Worm (Caenorhabditis elegans): Measurements from ENCODE around the gene stip-1.

The stip-1 gene

ce11 chrII:10300954-10301353 lies 48.9 kb downstream of the stip-1 start, which contains the start of gene mdt-22 (continued):
- TF ChIP-seq mxl-3 (GFP tag; optimal IDR thresholded peaks at IDR 0.05), result no peak
- TF ChIP-seq nhr-42 (GFP tag; IDR thresholded peaks at IDR 0.05), result 0 out of 2 replicates have a peak, but pooled peaks have one; percentile 57
- peak; percentile 58 for TF ChIP-seq nhr-102 (tag; optimal IDR thresholded peaks at IDR 0.05)
- no peak for TF ChIP-seq skn-1 (tag; optimal IDR thresholded peaks at IDR 0.05)
- peak; percentile 52 for TF ChIP-seq spr-1 (tag; optimal IDR thresholded peaks at IDR 0.05)
- peak; percentile 73 for TF ChIP-seq mep-1 (tag; optimal IDR thresholded peaks at IDR 0.05)
- TF ChIP-seq zfp-3 (GFP tag; conservative IDR thresholded peaks at IDR 0.05), result 0 out of 2 replicates have a peak, but pooled peaks have one; percentile 56
- peak; percentile 37 for TF ChIP-seq F37D6.2 (tag; optimal IDR thresholded peaks at IDR 0.05)
- TF ChIP-seq madf-9 (GFP tag; conservative IDR thresholded peaks at IDR 0.05), result no peak
- no peak for TF ChIP-seq ztf-11 (tag; optimal IDR thresholded peaks at IDR 0.05)
- no peak for TF ChIP-seq nhr-76 (tag; optimal IDR thresholded peaks at IDR 0.05)
- TF ChIP-seq set-16 (GFP tag; IDR thresholded peaks at IDR 0.05), result no peak
- TF ChIP-seq daf-8 (GFP tag; IDR thresholded peaks at IDR 0.05), result no peak
- TF ChIP-seq ceh-20 (GFP tag; IDR thresholded peaks at IDR 0.05), result peak; percentile 68
- TF ChIP-seq unc-39 (tag; optimal IDR thresholded peaks at IDR 0.05), result no peak
- TF ChIP-seq lim-7 (GFP tag; IDR thresholded peaks at IDR 0.05), result no peak
- TF ChIP-seq unc-130 (GFP tag; optimal IDR thresholded peaks at IDR 0.05), result peak; percentile 33
- peak in 1 of 2 experiments; percentile 83 for TF ChIP-seq lsy-2 (tag; optimal IDR thresholded peaks at IDR 0.05)
- no peak for TF ChIP-seq ceh-32 (tag; optimal IDR thresholded peaks at IDR 0.05; ENCODE audit: poor library complexity)
- TF ChIP-seq Y105C5A.15 (GFP tag; IDR thresholded peaks at IDR 0.05), result no peak
- TF ChIP-seq aly-2 (tag; optimal IDR thresholded peaks at IDR 0.05), result no peak
- peak; percentile 60 for TF ChIP-seq hlh-11 (tag; optimal IDR thresholded peaks at IDR 0.05)
- TF ChIP-seq arid-1 (GFP tag; conservative IDR thresholded peaks at IDR 0.05), result peak; percentile 78; the same call in 1 of the 2 replicates
- TF ChIP-seq mes-2 (tag; optimal IDR thresholded peaks at IDR 0.05; ENCODE audit: poor library complexity, severe bottlenecking), result peak; percentile 87
- no peak for TF ChIP-seq nhr-111 (GFP tag; optimal IDR thresholded peaks at IDR 0.05)
- TF ChIP-seq hmg-1.1 (GFP tag; IDR thresholded peaks at IDR 0.05), result peak; percentile 79
- TF ChIP-seq daf-16 (GFP tag; optimal IDR thresholded peaks at IDR 0.05), result peak in 1 of 2 experiments; percentile 45
- peak; percentile 45 for TF ChIP-seq daf-16 (tag; optimal IDR thresholded peaks at IDR 0.05)
- TF ChIP-seq Y75B8A.6 (GFP tag; IDR thresholded peaks at IDR 0.05), result no peak
- no peak for TF ChIP-seq lin-15B (tag; optimal IDR thresholded peaks at IDR 0.05)
- TF ChIP-seq jun-1 (tag; optimal IDR thresholded peaks at IDR 0.05), result peak; percentile 1
- TF ChIP-seq spr-3 (GFP tag; optimal IDR thresholded peaks at IDR 0.05), result no peak
- TF ChIP-seq cey-2 (tag; optimal IDR thresholded peaks at IDR 0.05; ENCODE audit: borderline replicate concordance, insufficient read depth), result no peak
- TF ChIP-seq unc-62 (GFP tag; optimal IDR thresholded peaks at IDR 0.05 in 1 of 2), result no peak
- no peak for TF ChIP-seq unc-62 (tag; optimal IDR thresholded peaks at IDR 0.05)
- TF ChIP-seq nhr-6 (tag; optimal IDR thresholded peaks at IDR 0.05), result peak; percentile 28
- no peak for TF ChIP-seq pqm-1 (tag; optimal IDR thresholded peaks at IDR 0.05)
- TF ChIP-seq rbr-2 (tag; optimal IDR thresholded peaks at IDR 0.05), result peak; percentile 76
- peak; percentile 27 for TF ChIP-seq Y5F2A.4 (GFP tag; optimal IDR thresholded peaks at IDR 0.05)
- no peak for TF ChIP-seq nhr-237 (tag; optimal IDR thresholded peaks at IDR 0.05)
- no peak for TF ChIP-seq dmd-9 (GFP tag; IDR thresholded peaks at IDR 0.05)
- TF ChIP-seq ceh-28 (tag; optimal IDR thresholded peaks at IDR 0.05), result no peak
- TF ChIP-seq nhr-28 (tag; optimal IDR thresholded peaks at IDR 0.05), result peak; percentile 20
- TF ChIP-seq ZK337.2 (GFP tag; IDR thresholded peaks at IDR 0.05), result 0 out of 2 replicates have a peak, but pooled peaks have one; percentile 46
- TF ChIP-seq egl-43 (GFP tag; IDR thresholded peaks at IDR 0.05), result peak; percentile 64; the same call in 1 of the 2 replicates
- TF ChIP-seq zfp-2 (tag; optimal IDR thresholded peaks at IDR 0.05), result no peak
- peak; percentile 63; the same call in 1 of the 2 replicates for TF ChIP-seq pha-4 (GFP tag; IDR thresholded peaks at IDR 0.05)
- TF ChIP-seq pha-4 (tag; optimal IDR thresholded peaks at IDR 0.05), result no peak
- no peak for TF ChIP-seq nhr-77 (tag; optimal IDR thresholded peaks at IDR 0.05)
- 0 out of 2 replicates have a peak, but pooled peaks have one; percentile 46 for TF ChIP-seq daf-19 (GFP tag; conservative IDR thresholded peaks at IDR 0.05)
- no peak for TF ChIP-seq mxl-2 (GFP tag; conservative IDR thresholded peaks at IDR 0.05)
- no peak for TF ChIP-seq tag-97 (GFP tag; IDR thresholded peaks at IDR 0.05)

Data from whole organism, L4 larva.